Worm (Caenorhabditis elegans): ENCODE results near the gene R07B7.2.
A peak's percentile ranks its signal among the peaks of the same experiment; 100 is the strongest.

The R07B7.2 gene

ce11 chrV:12025683-12026082 lies 33.9 kb downstream of the R07B7.2 start:
- TF ChIP-seq chd-7 (tag; optimal IDR thresholded peaks at IDR 0.05) (peak; percentile 15), madf-6 (GFP tag; IDR thresholded peaks at IDR 0.05) (no peak), zfh-2 (GFP tag; conservative IDR thresholded peaks at IDR 0.05) (peak; percentile 29; the same call in 1 of the 2 replicates), K12H6.12 (tag; optimal IDR thresholded peaks at IDR 0.05) (peak; percentile 28), C17E4.6 (GFP tag; IDR thresholded peaks at IDR 0.05) (no peak)

ce11 chrV:12024273-12024672 lies 35.3 kb downstream of the R07B7.2 start:
- TF ChIP-seq ztf-22 (GFP tag; optimal IDR thresholded peaks at IDR 0.05) (no peak), hlh-26 (GFP tag; conservative IDR thresholded peaks at IDR 0.05) (no peak), F23B12.7 (tag; optimal IDR thresholded peaks at IDR 0.05; ENCODE audit: insufficient read depth) (no peak), repo-1 (tag; optimal IDR thresholded peaks at IDR 0.05) (no peak), egl-18 (GFP tag; IDR thresholded peaks at IDR 0.05) (no peak), F22D6.2 (tag; optimal IDR thresholded peaks at IDR 0.05) (no peak), chd-7 (tag; optimal IDR thresholded peaks at IDR 0.05) (no peak), Y79H2A.3 (GFP tag; conservative IDR thresholded peaks at IDR 0.05) (no peak), rcor-1 (GFP tag; IDR thresholded peaks at IDR 0.05) (no peak), egl-44 (GFP tag; IDR thresholded peaks at IDR 0.05) (no peak), Y95B8A.8 (GFP tag; IDR thresholded peaks at IDR 0.05) (no peak), lin-26 (GFP tag; IDR thresholded peaks at IDR 0.05) (no peak), atf-7 (tag; optimal IDR thresholded peaks at IDR 0.05) (no peak), ztf-25 (GFP tag; IDR thresholded peaks at IDR 0.05) (0 out of 2 replicates have a peak, but pooled peaks have one; percentile 7), snpc-4 (GFP tag; optimal IDR thresholded peaks at IDR 0.05) (no peak), snpc-4 (tag; optimal IDR thresholded peaks at IDR 0.05) (peak in 1 of 4 experiments; percentile 7), F57C9.4 (tag; optimal IDR thresholded peaks at IDR 0.05) (no peak), madf-10 (tag; optimal IDR thresholded peaks at IDR 0.05) (peak; percentile 40), lsy-27 (tag; optimal IDR thresholded peaks at IDR 0.05; ENCODE audit: borderline replicate concordance, insufficient read depth) (no peak), K12H6.12 (tag; optimal IDR thresholded peaks at IDR 0.05) (peak; percentile 49), hrde-1 (tag; optimal IDR thresholded peaks at IDR 0.05; ENCODE audit: borderline replicate concordance) (no peak), Y53G8AR.9 (GFP tag; conservative IDR thresholded peaks at IDR 0.05) (no peak), ceh-40 (GFP tag; IDR thresholded peaks at IDR 0.05) (no peak), tlf-1 (GFP tag; optimal IDR thresholded peaks at IDR 0.05) (no peak), sptf-2 (GFP tag; optimal IDR thresholded peaks at IDR 0.05) (no peak), zfh-2 (GFP tag; conservative IDR thresholded peaks at IDR 0.05) (peak; percentile 98), nfyb-1 (GFP tag; IDR thresholded peaks at IDR 0.05) (0 out of 2 replicates have a peak, but pooled peaks have one; percentile 57), B0035.1 (tag; optimal IDR thresholded peaks at IDR 0.05) (no peak), pha-4 (tag; optimal IDR thresholded peaks at IDR 0.05) (no peak), let-607 (tag; optimal IDR thresholded peaks at IDR 0.05) (no peak), ceh-27 (GFP tag; optimal IDR thresholded peaks at IDR 0.05) (peak; percentile 14), ekl-4 (GFP tag; IDR thresholded peaks at IDR 0.05) (no peak), F39B2.1 (GFP tag; IDR thresholded peaks at IDR 0.05) (no peak), bed-2 (GFP tag; IDR thresholded peaks at IDR 0.05) (no peak), efl-1 (GFP tag; optimal IDR thresholded peaks at IDR 0.05) (no peak), nhr-179 (tag; optimal IDR thresholded peaks at IDR 0.05) (no peak), K11D2.4 (GFP tag; IDR thresholded peaks at IDR 0.05) (no peak), mes-4 (tag; optimal IDR thresholded peaks at IDR 0.05) (no peak), D2030.7 (GFP tag; IDR thresholded peaks at IDR 0.05) (no peak), athp-1 (tag; optimal IDR thresholded peaks at IDR 0.05) (no peak), fkh-3 (tag; optimal IDR thresholded peaks at IDR 0.05) (no peak), lin-35 (GFP tag; optimal IDR thresholded peaks at IDR 0.05) (no peak), ztf-18 (tag; optimal IDR thresholded peaks at IDR 0.05) (no peak), ceh-100 (GFP tag; IDR thresholded peaks at IDR 0.05) (peak; percentile 38; the same call in 1 of the 2 replicates), attf-5 (GFP tag; optimal IDR thresholded peaks at IDR 0.05) (no peak)
